Fruit fly (Drosophila melanogaster) whole organism, embryonic: Measurements from ENCODE around the gene Ubc4.
A peak's percentile ranks its signal among the peaks of the same experiment; 100 is the strongest.

ENCODE experiments used
- CG10267 ChIP-seq: fragments of 200-800 bp; sonication (Bioruptor generic); optimal IDR thresholded peaks from 2 replicates; lab custom pipeline; 2018; ENCODE audit warnings: missing biosample characterization, mild to moderate bottlenecking, missing genetic modification characterization, moderate library complexity
- CG12299 ChIP-seq: fragments of 200-800 bp; sonication (Bioruptor generic); optimal IDR thresholded peaks from 2 replicates; lab custom pipeline; 2018; ENCODE audit warnings: missing biosample characterization, mild to moderate bottlenecking, missing genetic modification characterization
- CG12391 ChIP-seq: fragments of 200-800 bp; sonication (Bioruptor generic); optimal IDR thresholded peaks from 3 replicates; lab custom pipeline; 2018; ENCODE audit warnings: missing biosample characterization, mild to moderate bottlenecking, missing genetic modification characterization, moderate library complexity
- CG13424 ChIP-seq: fragments of 200-800 bp; sonication (Bioruptor generic); optimal IDR thresholded peaks from 2 replicates; lab custom pipeline; 2019; ENCODE audit warnings: missing biosample characterization, mild to moderate bottlenecking, missing genetic modification characterization, moderate library complexity
- CG13894 ChIP-seq: fragments of 200-800 bp; sonication (Bioruptor generic); optimal IDR thresholded peaks from 3 replicates; lab custom pipeline; 2018; ENCODE audit warnings: missing biosample characterization, mild to moderate bottlenecking, missing genetic modification characterization, moderate library complexity
- CG14441 ChIP-seq: fragments of 200-800 bp; sonication (Bioruptor generic); IDR thresholded peaks from 2 replicates; pipeline ENCODE4 v1.3.6; 2022; ENCODE audit warnings: missing biosample characterization, missing genetic modification characterization
- CG2889 ChIP-seq: fragments of 200-800 bp; sonication (Bioruptor generic); IDR thresholded peaks from 3 replicates; pipeline ENCODE4 v1.3.6; 2022; ENCODE audit warnings: missing biosample characterization, missing genetic modification characterization
- CG31388 ChIP-seq: fragments of 200-800 bp; sonication (Bioruptor generic); optimal IDR thresholded peaks from 2 replicates; lab custom pipeline; 2016; ENCODE audit warnings: missing biosample characterization, missing genetic modification characterization
- CG3163 ChIP-seq: fragments of 200-800 bp; sonication (Bioruptor generic); optimal IDR thresholded peaks from 3 replicates; lab custom pipeline; 2016; ENCODE audit warnings: missing biosample characterization, missing genetic modification characterization
- CG3281 ChIP-seq: fragments of 200-800 bp; sonication (Bioruptor generic); optimal IDR thresholded peaks from 3 replicates; lab custom pipeline; 2017; ENCODE audit warnings: missing biosample characterization, mild to moderate bottlenecking, missing genetic modification characterization
- CG3407 ChIP-seq: fragments of 200-800 bp; sonication (Bioruptor generic); optimal IDR thresholded peaks from 2 replicates; lab custom pipeline; 2018; ENCODE audit warnings: missing biosample characterization, mild to moderate bottlenecking, missing genetic modification characterization
- CG34376 ChIP-seq: fragments of 200-800 bp; sonication (Bioruptor generic); optimal IDR thresholded peaks from 2 replicates; lab custom pipeline; 2018; ENCODE audit warnings: missing biosample characterization, mild to moderate bottlenecking, missing genetic modification characterization
- CG4707 ChIP-seq: fragments of 200-800 bp; sonication (Bioruptor generic); optimal IDR thresholded peaks from 2 replicates; lab custom pipeline; 2018; ENCODE audit warnings: missing biosample characterization, mild to moderate bottlenecking, missing genetic modification characterization, moderate library complexity
- CG5245 ChIP-seq: fragments of 200-800 bp; sonication (Bioruptor generic); optimal IDR thresholded peaks from 3 replicates; lab custom pipeline; 2016; ENCODE audit warnings: missing biosample characterization, missing genetic modification characterization
- CG6254 ChIP-seq: fragments of 200-800 bp; sonication (Bioruptor generic); optimal IDR thresholded peaks from 3 replicates; lab custom pipeline; 2017; ENCODE audit warnings: mild to moderate bottlenecking, missing biosample characterization, missing genetic modification reagents, missing genetic modification characterization
- CG6791 ChIP-seq: fragments of 200-800 bp; sonication (Bioruptor generic); IDR thresholded peaks from 3 replicates; pipeline ENCODE4 v1.3.6; 2022; ENCODE audit warnings: missing biosample characterization, missing genetic modification characterization; ENCODE audit not compliant: partially characterized antibody
- CG7963 ChIP-seq: fragments of 200-800 bp; sonication (Bioruptor generic); IDR thresholded peaks from 3 replicates; pipeline ENCODE4 v1.3.6; 2022; ENCODE audit warnings: missing biosample characterization, missing genetic modification characterization; ENCODE audit not compliant: partially characterized antibody
- Dad ChIP-seq: fragments of 200-800 bp; sonication (Bioruptor generic); optimal IDR thresholded peaks from 3 replicates; lab custom pipeline; 2016; ENCODE audit warnings: missing biosample characterization, missing genetic modification characterization
- Dbx ChIP-seq: fragments of 200-800 bp; sonication (Bioruptor generic); IDR thresholded peaks from 3 replicates; pipeline ENCODE4 v1.3.6; 2022; ENCODE audit warnings: missing biosample characterization, missing genetic modification characterization
- Hmr ChIP-seq: fragments of 200-800 bp; sonication (Bioruptor generic); optimal IDR thresholded peaks from 3 replicates; lab custom pipeline; 2017; ENCODE audit warnings: mild to moderate bottlenecking, missing biosample characterization, missing genetic modification reagents, missing genetic modification characterization
- Myb ChIP-seq: fragments of 200-800 bp; sonication (Bioruptor generic); optimal IDR thresholded peaks from 2 replicates; lab custom pipeline; 2016; ENCODE audit warnings: missing biosample characterization, missing genetic modification characterization
- Optix ChIP-seq: fragments of 200-800 bp; sonication (Bioruptor generic); IDR thresholded peaks from 3 replicates; pipeline ENCODE4 v1.3.6; 2022; ENCODE audit warnings: missing biosample characterization, missing genetic modification characterization
- Ssrp ChIP-seq: fragments of 200-800 bp; sonication (Bioruptor generic); optimal IDR thresholded peaks from 2 replicates; lab custom pipeline; 2018; ENCODE audit warnings: missing biosample characterization, mild to moderate bottlenecking, missing genetic modification characterization, moderate library complexity
- Xrp1 ChIP-seq: fragments of 200-800 bp; sonication (Bioruptor generic); IDR thresholded peaks from 2 replicates; pipeline ENCODE4 v1.3.6; 2022; ENCODE audit warnings: missing biosample characterization, missing genetic modification characterization
- YL-1 ChIP-seq: fragments of 200-800 bp; sonication (Bioruptor generic); optimal IDR thresholded peaks from 3 replicates; lab custom pipeline; 2017; ENCODE audit warnings: missing biosample characterization, mild to moderate bottlenecking, missing genetic modification characterization
- ara ChIP-seq: fragments of 200-800 bp; sonication (Bioruptor generic); IDR thresholded peaks from 2 replicates; pipeline ENCODE4 v1.3.6; 2022; ENCODE audit warnings: missing biosample characterization, missing genetic modification characterization
- chinmo ChIP-seq: fragments of 200-800 bp; sonication (Bioruptor generic); IDR thresholded peaks from 4 replicates; pipeline ENCODE4 v1.3.6; 2022; ENCODE audit warnings: missing biosample characterization, missing genetic modification characterization; ENCODE audit not compliant: partially characterized antibody
- crp ChIP-seq, 2 experiments: fragments of 200-800 bp; sonication (Bioruptor generic); optimal IDR thresholded peaks; 2 replicates in 1 of 2; 3 replicates in 1 of 2; lab custom pipeline; 2017; ENCODE audit warnings: missing biosample characterization in 2 of 2, missing genetic modification characterization in 2 of 2, mild to moderate bottlenecking in 1 of 2, moderate library complexity in 1 of 2
- danr ChIP-seq: fragments of 200-800 bp; sonication (Bioruptor generic); IDR thresholded peaks from 2 replicates; pipeline ENCODE4 v1.3.6; 2022; ENCODE audit warnings: missing biosample characterization, missing genetic modification characterization
- esg ChIP-seq: fragments of 200-800 bp; sonication (Bioruptor generic); conservative IDR thresholded peaks from 2 replicates; pipeline ENCODE4 v1.3.6; 2022; ENCODE audit warnings: missing biosample characterization, missing genetic modification characterization
- grn ChIP-seq: fragments of 200-800 bp; sonication (Bioruptor generic); optimal IDR thresholded peaks from 3 replicates; lab custom pipeline; 2017; ENCODE audit warnings: missing biosample characterization, missing genetic modification characterization
- kah ChIP-seq: fragments of 200-800 bp; sonication (Bioruptor generic); optimal IDR thresholded peaks from 2 replicates; lab custom pipeline; 2018; ENCODE audit warnings: missing biosample characterization, mild to moderate bottlenecking, missing genetic modification characterization
- ken ChIP-seq: fragments of 200-800 bp; sonication (Bioruptor generic); IDR thresholded peaks from 3 replicates; pipeline ENCODE4 v1.3.6; 2022; ENCODE audit warnings: missing biosample characterization, missing genetic modification characterization
- lmd ChIP-seq: fragments of 200-800 bp; sonication (Bioruptor generic); IDR thresholded peaks from 2 replicates; pipeline ENCODE4 v1.3.6; 2022; ENCODE audit warnings: missing biosample characterization, missing genetic modification characterization
- otp ChIP-seq: fragments of 200-800 bp; sonication (Bioruptor generic); IDR thresholded peaks from 3 replicates; pipeline ENCODE4, ENCODE4 v1.3.6; 2022; ENCODE audit warnings: missing biosample characterization, missing genetic modification characterization
- pfk ChIP-seq: fragments of 200-800 bp; sonication (Bioruptor generic); optimal IDR thresholded peaks from 2 replicates; lab custom pipeline; 2018; ENCODE audit warnings: missing biosample characterization, mild to moderate bottlenecking, missing genetic modification characterization, moderate library complexity
- row ChIP-seq: fragments of 200-800 bp; sonication (Bioruptor generic); IDR thresholded peaks from 3 replicates; pipeline ENCODE4 v1.3.6; 2022; ENCODE audit warnings: missing biosample characterization, missing genetic modification characterization
- salm ChIP-seq: fragments of 200-800 bp; sonication (Bioruptor generic); optimal IDR thresholded peaks from 2 replicates; lab custom pipeline; 2018; ENCODE audit warnings: missing biosample characterization, mild to moderate bottlenecking, missing genetic modification characterization
- seq ChIP-seq: fragments of 200-800 bp; sonication (Bioruptor generic); IDR thresholded peaks from 2 replicates; pipeline ENCODE4 v1.3.6; 2022; ENCODE audit warnings: missing biosample characterization, missing genetic modification characterization
- slp2 ChIP-seq: fragments of 200-800 bp; sonication (Bioruptor generic); optimal IDR thresholded peaks from 2 replicates; lab custom pipeline; 2016; ENCODE audit warnings: missing biosample characterization, missing genetic modification characterization
- so ChIP-seq: fragments of 200-800 bp; sonication (Bioruptor generic); IDR thresholded peaks from 3 replicates; pipeline ENCODE4 v1.3.6; 2022; ENCODE audit warnings: missing biosample characterization, missing genetic modification characterization
- sqz ChIP-seq: fragments of 200-800 bp; sonication (Bioruptor generic); optimal IDR thresholded peaks from 3 replicates; lab custom pipeline; 2018; ENCODE audit warnings: missing biosample characterization, mild to moderate bottlenecking, missing genetic modification characterization
- sr ChIP-seq: fragments of 200-800 bp; sonication (Bioruptor generic); IDR thresholded peaks from 3 replicates; pipeline ENCODE4 v1.3.6; 2022; ENCODE audit warnings: missing biosample characterization, missing genetic modification characterization
- ttk ChIP-seq: fragments of 200-800 bp; sonication (Bioruptor generic); IDR thresholded peaks from 2 replicates; pipeline ENCODE4 v2.1.2; 2022; ENCODE audit warnings: missing biosample characterization, missing genetic modification characterization
- tx ChIP-seq: fragments of 200-800 bp; sonication (Bioruptor generic); optimal IDR thresholded peaks from 2 replicates; lab custom pipeline; 2016; ENCODE audit warnings: missing biosample characterization, missing genetic modification characterization
- unc-4 ChIP-seq: fragments of 200-800 bp; sonication (Bioruptor generic); IDR thresholded peaks from 2 replicates; pipeline ENCODE4 v1.3.6; 2022; ENCODE audit warnings: missing biosample characterization, missing genetic modification characterization; ENCODE audit not compliant: partially characterized antibody
- wek ChIP-seq: fragments of 200-800 bp; sonication (Bioruptor generic); optimal IDR thresholded peaks from 3 replicates; lab custom pipeline; 2018; ENCODE audit warnings: missing biosample characterization, mild to moderate bottlenecking, missing genetic modification characterization, moderate library complexity
- yki ChIP-seq: fragments of >200 bp; optimal IDR thresholded peaks from 3 replicates; lab custom pipeline; 2018
- z ChIP-seq: fragments of 200-800 bp; sonication (Bioruptor generic); IDR thresholded peaks from 3 replicates; pipeline ENCODE4 v1.3.6; 2022; ENCODE audit warnings: missing biosample characterization, missing genetic modification characterization

Gene Ubc4

DNA sequence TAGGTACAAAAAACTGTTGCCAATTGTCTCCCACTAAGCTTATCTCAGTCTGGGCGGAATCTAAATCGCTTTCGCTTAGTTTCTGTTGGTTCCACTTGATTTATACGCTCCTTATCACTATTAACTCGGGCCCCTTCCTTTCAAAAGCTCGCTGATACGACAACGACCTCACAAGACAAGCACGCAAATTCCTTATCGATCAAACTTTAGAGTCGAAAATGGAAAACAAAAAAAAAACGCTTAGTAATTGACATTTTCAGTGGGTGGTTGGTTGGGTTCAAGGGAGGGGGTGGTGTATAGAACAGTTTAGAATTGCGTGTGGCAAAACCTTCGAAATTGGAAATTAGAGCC is 6.7 kb upstream of the Ubc4 start (continued):
- peak; percentile 7 for TF ChIP-seq CG3281 (GFP tag; lab: Kevin White, UChicago)
- peak; percentile 20 for TF ChIP-seq pfk (GFP tag; lab: Kevin White, UChicago)
- no peak for TF ChIP-seq CG13894
- no peak for TF ChIP-seq CG3163 (GFP tag; lab: Kevin White, UChicago)
- TF ChIP-seq row (GFP tag; lab: Robert Waterston, UW) = peak; percentile 5; the same call in 1 of the 3 replicates
- no peak for TF ChIP-seq Myb (GFP tag; lab: Kevin White, UChicago)

DNA sequence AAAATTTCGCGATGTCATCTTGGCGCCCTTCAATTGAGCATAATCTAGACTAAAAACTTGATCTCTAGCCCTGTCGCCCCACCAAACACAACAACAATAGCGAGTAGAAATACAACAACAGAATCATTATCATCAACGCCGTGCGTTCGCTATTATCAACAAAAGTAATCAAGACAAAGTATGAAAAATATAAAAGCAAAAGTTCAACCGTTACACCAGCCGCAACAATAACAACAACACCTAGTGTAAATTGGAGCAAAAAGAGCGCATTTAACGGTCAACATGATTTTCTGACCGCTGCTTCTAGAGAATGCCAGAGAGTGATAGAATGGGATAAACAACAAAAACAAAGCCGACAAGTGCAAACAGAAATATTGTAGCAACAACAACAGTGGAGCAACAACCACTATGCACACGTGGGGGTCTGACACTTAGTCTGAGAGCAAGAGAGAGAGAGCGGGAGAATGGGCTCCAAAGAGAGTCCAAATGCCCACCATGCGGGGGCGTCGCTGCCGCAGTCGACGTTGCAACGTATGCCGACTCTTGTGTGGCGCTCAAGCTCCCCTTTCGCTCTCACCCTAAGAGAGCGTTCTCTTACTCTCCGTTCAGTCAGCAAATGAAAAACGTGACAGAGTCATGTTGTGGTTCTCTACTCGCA is 5.8 kb upstream of the Ubc4 start:
- TF ChIP-seq Ssrp (tag; lab: Kevin White, UChicago) (no peak), CG14441 (GFP tag; lab: Robert Waterston, UW) (peak; percentile 31; the same call in 1 of the 2 replicates), grn (GFP tag; lab: Kevin White, UChicago) (peak; percentile 75), tx (GFP tag; lab: Kevin White, UChicago) (no peak), lmd (GFP tag; lab: Robert Waterston, UW) (no peak), CG5245 (GFP tag; lab: Kevin White, UChicago) (no peak), otp (GFP tag; lab: Robert Waterston, UW) (no peak), unc-4 (GFP tag; lab: Robert Waterston, UW) (no peak; the same call in none of the 2 replicates), Optix (no peak), z (0 out of 3 replicates have a peak, but pooled peaks have one; percentile 33), CG10267 (tag; lab: Kevin White, UChicago) (no peak), CG6254 (GFP tag; lab: Kevin White, UChicago) (no peak), CG4707 (no peak), CG12391 (no peak), CG2889 (GFP tag; lab: Robert Waterston, UW) (no peak), CG6791 (GFP tag; lab: Robert Waterston, UW) (no peak), sqz (no peak), wek (peak; percentile 21), so (GFP tag; lab: Robert Waterston, UW) (no peak), esg (GFP tag; lab: Robert Waterston, UW) (no peak), Xrp1 (peak; percentile 7; the same call in 1 of the 2 replicates), crp (GFP tag; optimal IDR thresholded peaks at IDR 0.05; lab: Kevin White, UChicago) (no peak), yki (lab: Kevin White, UChicago) (peak; percentile 95), CG12299 (tag; lab: Kevin White, UChicago) (peak; percentile 40), CG7963 (GFP tag; lab: Robert Waterston, UW) (no peak), Dad (no peak), ara (0 out of 2 replicates have a peak, but pooled peaks have one; percentile 19), slp2 (GFP tag; lab: Kevin White, UChicago) (no peak), danr (no peak), ken (no peak), sr (GFP tag; lab: Robert Waterston, UW) (peak; percentile 96), Dbx (GFP tag; lab: Robert Waterston, UW) (no peak), chinmo (peak; percentile 99; the same call in 3 of the 4 replicates), CG13424 (tag; lab: Kevin White, UChicago) (no peak), CG31388 (GFP tag; lab: Kevin White, UChicago) (no peak), CG34376 (GFP tag; lab: Kevin White, UChicago) (peak; percentile 20), CG3407 (GFP tag; lab: Kevin White, UChicago) (peak; percentile 7), YL-1 (GFP tag; lab: Kevin White, UChicago) (no peak), ttk (GFP tag; lab: Robert Waterston, UW) (no peak), kah (GFP tag; lab: Kevin White, UChicago) (peak; percentile 99), seq (GFP tag; lab: Robert Waterston, UW) (no peak), salm (peak; percentile 42), Hmr (GFP tag; lab: Kevin White, UChicago) (no peak)
